Worm (Caenorhabditis elegans) whole organism, midembryonic: Measurements from ENCODE around the gene twk-44.

Experiments used
- cog-1 ChIP-seq: sonication (generic microtip); optimal IDR thresholded peaks from 2 replicates; lab custom pipeline; 2016; ENCODE audit warnings: missing genetic modification characterization, missing compliant biosample characterization
- flt-1 ChIP-seq: fragments of 200-800 bp; sonication (Bioruptor generic); IDR thresholded peaks from 2 replicates; pipeline ENCODE4 v1.3.6; 2022; ENCODE audit warnings: missing genetic modification characterization, missing compliant biosample characterization
- med-1 ChIP-seq: sonication (generic microtip); optimal IDR thresholded peaks from 2 replicates; lab custom pipeline; 2017; ENCODE audit warnings: missing genetic modification characterization, mild to moderate bottlenecking, missing compliant biosample characterization, antibody characterized with exemption, missing genetic modification reagents; ENCODE audit not compliant: insufficient read depth

DNA sequence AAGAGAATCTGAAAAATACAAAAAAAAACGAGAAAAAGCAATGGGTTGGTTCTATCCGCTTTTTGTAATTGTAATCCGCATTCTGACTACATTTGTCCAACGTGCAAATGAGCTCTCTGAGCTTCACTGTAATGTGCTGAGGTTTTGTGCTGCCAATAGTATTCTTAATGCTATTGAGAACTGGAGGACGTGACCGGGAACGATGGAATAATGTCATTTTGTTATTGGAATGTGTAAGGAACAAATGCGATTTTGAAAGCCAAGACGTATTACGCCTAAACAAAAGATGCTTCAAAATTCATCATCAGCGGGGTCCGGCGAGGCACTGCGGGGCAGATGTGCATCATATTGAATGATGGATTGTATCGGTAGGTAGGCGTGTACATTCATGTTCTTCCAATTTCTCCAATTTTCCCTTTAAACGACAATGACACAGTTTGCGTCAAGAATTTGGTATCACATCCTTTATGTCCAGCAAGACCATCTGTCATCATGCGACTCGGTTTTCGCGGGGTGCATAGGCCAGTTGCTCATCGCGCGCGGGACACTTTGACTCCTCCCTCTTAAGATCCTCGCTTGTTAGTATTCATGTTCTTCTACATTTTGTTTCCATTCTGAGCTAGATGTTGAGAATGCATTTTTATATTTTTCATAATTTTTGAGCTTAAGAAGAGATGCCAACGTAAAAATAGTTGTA lies 46.3 kb upstream of the twk-44 start:
- TF ChIP-seq flt-1 (GFP tag; lab: Robert Waterston, UW): no peak
- no peak for TF ChIP-seq cog-1 (tag; lab: Kevin White, UChicago)
- TF ChIP-seq med-1 (GFP tag; lab: Kevin White, UChicago): no peak
